Fruit fly (Drosophila melanogaster) whole organism, embryonic: Measurements from ENCODE around the gene eIF4G2.

Source experiments
- CG10147 ChIP-seq: fragments of 200-800 bp; sonication (Bioruptor generic); optimal IDR thresholded peaks from 2 replicates; lab custom pipeline; 2019; ENCODE audit warnings: missing biosample characterization, mild to moderate bottlenecking, missing genetic modification characterization, moderate library complexity
- CG11456 ChIP-seq: fragments of 200-800 bp; sonication (Bioruptor generic); IDR thresholded peaks from 3 replicates; pipeline ENCODE4 v1.3.6; 2022; ENCODE audit warnings: missing biosample characterization, missing genetic modification characterization
- CG12391 ChIP-seq: fragments of 200-800 bp; sonication (Bioruptor generic); optimal IDR thresholded peaks from 3 replicates; lab custom pipeline; 2018; ENCODE audit warnings: missing biosample characterization, mild to moderate bottlenecking, missing genetic modification characterization, moderate library complexity
- CG12744 ChIP-seq: fragments of 200-800 bp; sonication (Bioruptor generic); optimal IDR thresholded peaks from 2 replicates; lab custom pipeline; 2016; ENCODE audit warnings: missing biosample characterization, missing genetic modification characterization
- CG13123 ChIP-seq: fragments of 200-800 bp; sonication (Bioruptor generic); optimal IDR thresholded peaks from 2 replicates; lab custom pipeline; 2016; ENCODE audit warnings: missing biosample characterization, missing genetic modification characterization
- CG15601 ChIP-seq: fragments of 200-800 bp; sonication (Bioruptor generic); optimal IDR thresholded peaks from 3 replicates; lab custom pipeline; 2019; ENCODE audit warnings: missing biosample characterization, mild to moderate bottlenecking, missing genetic modification characterization, moderate library complexity
- CG15696 ChIP-seq: fragments of 200-800 bp; sonication (Bioruptor generic); optimal IDR thresholded peaks from 2 replicates; lab custom pipeline; 2019; ENCODE audit warnings: missing biosample characterization, mild to moderate bottlenecking, missing genetic modification characterization, moderate library complexity
- CG16815 ChIP-seq: fragments of 200-800 bp; sonication (Bioruptor generic); optimal IDR thresholded peaks from 3 replicates; lab custom pipeline; 2017; ENCODE audit warnings: missing biosample characterization, mild to moderate bottlenecking, missing genetic modification characterization
- CG2712 ChIP-seq: fragments of 200-800 bp; optimal IDR thresholded peaks from 3 replicates; lab custom pipeline; 2019; ENCODE audit warnings: missing biosample characterization, mild to moderate bottlenecking, missing genetic modification characterization, moderate library complexity
- CG32532 ChIP-seq: fragments of 200-800 bp; sonication (Bioruptor generic); IDR thresholded peaks from 2 replicates; pipeline ENCODE4 v1.3.6; 2022; ENCODE audit warnings: missing biosample characterization, missing genetic modification characterization
- CG4820 ChIP-seq: fragments of 200-800 bp; sonication (Bioruptor generic); optimal IDR thresholded peaks from 3 replicates; lab custom pipeline; 2016; ENCODE audit warnings: missing biosample characterization, missing genetic modification characterization
- CG8281 ChIP-seq: fragments of 200-800 bp; sonication (Bioruptor generic); optimal IDR thresholded peaks from 2 replicates; lab custom pipeline; 2018; ENCODE audit warnings: missing biosample characterization, mild to moderate bottlenecking, missing genetic modification characterization, moderate library complexity
- CG9215 ChIP-seq: fragments of 200-800 bp; sonication (Bioruptor generic); IDR thresholded peaks from 2 replicates; pipeline ENCODE4 v1.3.6; 2022; ENCODE audit warnings: missing biosample characterization, missing genetic modification characterization
- CG9437 ChIP-seq: fragments of 200-800 bp; sonication (Bioruptor generic); optimal IDR thresholded peaks from 2 replicates; lab custom pipeline; 2018; ENCODE audit warnings: missing biosample characterization, mild to moderate bottlenecking, missing genetic modification characterization
- CG9876 ChIP-seq: fragments of 200-800 bp; sonication (Bioruptor generic); optimal IDR thresholded peaks from 2 replicates; lab custom pipeline; 2016; ENCODE audit warnings: missing biosample characterization, missing genetic modification characterization
- CG9932 ChIP-seq: fragments of 200-800 bp; sonication (Bioruptor generic); IDR thresholded peaks from 2 replicates; pipeline ENCODE4 v1.3.6; 2022; ENCODE audit warnings: missing biosample characterization, missing genetic modification characterization
- D ChIP-seq, 2 experiments: fragments of 200-800 bp in 1 of 2; fragments of >200 bp in 1 of 2; sonication (Bioruptor generic) in 1 of 2; optimal IDR thresholded peaks; 2 replicates in 1 of 2; 3 replicates in 1 of 2; lab custom pipeline; 2017; ENCODE audit warnings: mild to moderate bottlenecking in 1 of 2, missing biosample characterization in 1 of 2, missing genetic modification characterization in 1 of 2, missing genetic modification reagents in 1 of 2
- Doc3 ChIP-seq: fragments of 200-800 bp; sonication (Bioruptor generic); IDR thresholded peaks from 3 replicates; pipeline ENCODE4 v1.3.6; 2022; ENCODE audit warnings: missing biosample characterization, missing genetic modification characterization; ENCODE audit not compliant: partially characterized antibody
- Dp ChIP-seq: fragments of 200-800 bp; sonication (Bioruptor generic); optimal IDR thresholded peaks from 2 replicates; lab custom pipeline; 2018; ENCODE audit warnings: missing biosample characterization, mild to moderate bottlenecking, missing genetic modification characterization, moderate library complexity
- Eip74EF ChIP-seq, 2 experiments: fragments of 200-800 bp in 1 of 2; fragments of >200 bp in 1 of 2; sonication (Bioruptor generic) in 1 of 2; optimal IDR thresholded peaks; 2 replicates each; lab custom pipeline; 2017 to 2019; ENCODE audit warnings: missing biosample characterization in 2 of 2, missing genetic modification characterization in 2 of 2, mild to moderate bottlenecking in 1 of 2, moderate library complexity in 1 of 2
- HLHmδ ChIP-seq: fragments of 200-800 bp; sonication (Bioruptor generic); optimal IDR thresholded peaks from 2 replicates; lab custom pipeline; 2018; ENCODE audit warnings: missing biosample characterization, mild to moderate bottlenecking, missing genetic modification characterization, moderate library complexity
- Hmr ChIP-seq: fragments of 200-800 bp; sonication (Bioruptor generic); optimal IDR thresholded peaks from 3 replicates; lab custom pipeline; 2017; ENCODE audit warnings: mild to moderate bottlenecking, missing biosample characterization, missing genetic modification reagents, missing genetic modification characterization
- Hr78 ChIP-seq, 2 experiments: fragments of 200-800 bp in 1 of 2; fragments of >200 bp in 1 of 2; sonication (Bioruptor generic) in 1 of 2; optimal IDR thresholded peaks; 2 replicates each; lab custom pipeline; 2017 to 2019; ENCODE audit warnings: missing biosample characterization in 2 of 2, missing genetic modification characterization in 2 of 2, mild to moderate bottlenecking in 1 of 2, moderate library complexity in 1 of 2
- Max ChIP-seq: fragments of 200-800 bp; sonication (Bioruptor generic); optimal IDR thresholded peaks from 2 replicates; lab custom pipeline; 2016; ENCODE audit warnings: missing biosample characterization, mild to moderate bottlenecking, missing genetic modification characterization
- Nf-YB ChIP-seq: fragments of 200-800 bp; sonication (Bioruptor generic); optimal IDR thresholded peaks from 3 replicates; lab custom pipeline; 2019; ENCODE audit warnings: missing biosample characterization, mild to moderate bottlenecking, missing genetic modification characterization, moderate library complexity
- Spps ChIP-seq: fragments of 200-800 bp; sonication (Bioruptor generic); optimal IDR thresholded peaks from 2 replicates; lab custom pipeline; 2018; ENCODE audit warnings: missing biosample characterization, mild to moderate bottlenecking, missing genetic modification characterization
- Usf ChIP-seq: fragments of 200-800 bp; sonication (Bioruptor generic); optimal IDR thresholded peaks from 2 replicates; lab custom pipeline; 2017; ENCODE audit warnings: missing genotype, missing biosample characterization, missing genetic modification characterization
- Vsx1 ChIP-seq: fragments of 200-800 bp; sonication (Bioruptor generic); optimal IDR thresholded peaks from 2 replicates; lab custom pipeline; 2017; ENCODE audit warnings: missing biosample characterization, mild to moderate bottlenecking, missing genetic modification characterization, missing genetic modification reagents
- Xrp1 ChIP-seq: fragments of 200-800 bp; sonication (Bioruptor generic); IDR thresholded peaks from 2 replicates; pipeline ENCODE4 v1.3.6; 2022; ENCODE audit warnings: missing biosample characterization, missing genetic modification characterization
- abd-A ChIP-seq: fragments of 200-800 bp; sonication (Bioruptor generic); optimal IDR thresholded peaks from 3 replicates; lab custom pipeline; 2019; ENCODE audit warnings: missing biosample characterization, mild to moderate bottlenecking, missing genetic modification characterization, moderate library complexity
- bsh ChIP-seq, 2 experiments: fragments of 200-800 bp; sonication (Bioruptor generic); optimal IDR thresholded peaks; 2 replicates each; lab custom pipeline; 2017 to 2018; ENCODE audit warnings: mild to moderate bottlenecking in 2 of 2, missing biosample characterization in 2 of 2, missing genetic modification characterization in 2 of 2, moderate library complexity in 1 of 2
- cad ChIP-seq: fragments of >200 bp; optimal IDR thresholded peaks from 2 replicates; lab custom pipeline; 2017; ENCODE audit warnings: missing biosample characterization, missing genetic modification characterization
- ci ChIP-seq: fragments of 200-800 bp; sonication (Bioruptor generic); IDR thresholded peaks from 3 replicates; pipeline ENCODE4 v1.3.6; 2022; ENCODE audit warnings: missing biosample characterization, missing genetic modification characterization
- dysf ChIP-seq: fragments of 200-800 bp; sonication (Bioruptor generic); IDR thresholded peaks from 3 replicates; pipeline ENCODE4 v1.3.6; 2022; ENCODE audit warnings: missing biosample characterization, missing genetic modification characterization
- eyg ChIP-seq: fragments of 200-800 bp; sonication (Bioruptor generic); optimal IDR thresholded peaks from 3 replicates; lab custom pipeline; 2016; ENCODE audit warnings: missing biosample characterization, missing genetic modification characterization
- grau ChIP-seq: fragments of 200-800 bp; optimal IDR thresholded peaks from 3 replicates; lab custom pipeline; 2019; ENCODE audit warnings: missing biosample characterization, mild to moderate bottlenecking, missing genetic modification characterization, moderate library complexity
- ken ChIP-seq: fragments of 200-800 bp; sonication (Bioruptor generic); IDR thresholded peaks from 3 replicates; pipeline ENCODE4 v1.3.6; 2022; ENCODE audit warnings: missing biosample characterization, missing genetic modification characterization
- mirr ChIP-seq: fragments of 200-800 bp; sonication (Bioruptor generic); optimal IDR thresholded peaks from 3 replicates; lab custom pipeline; 2018; ENCODE audit warnings: missing biosample characterization, mild to moderate bottlenecking, missing genetic modification characterization
- nerfin-1 ChIP-seq: fragments of 200-800 bp; sonication (Bioruptor generic); optimal IDR thresholded peaks from 3 replicates; lab custom pipeline; 2019; ENCODE audit warnings: missing biosample characterization, mild to moderate bottlenecking, missing genetic modification characterization, moderate library complexity
- pita ChIP-seq: fragments of 200-800 bp; sonication (Bioruptor generic); optimal IDR thresholded peaks from 2 replicates; lab custom pipeline; 2017; ENCODE audit warnings: missing biosample characterization, mild to moderate bottlenecking, missing genetic modification characterization
- prd ChIP-seq, 3 experiments: fragments of >200 bp in 2 of 3; fragments of 200-800 bp in 1 of 3; sonication (Bioruptor generic) in 1 of 3; optimal IDR thresholded peaks in 2 of 3; IDR thresholded peaks in 1 of 3; 2 replicates in 2 of 3; 3 replicates in 1 of 3; pipeline versions ENCODE4 v1.3.6 to Lab custom; 2017 to 2022; ENCODE audit warnings: missing biosample characterization in 1 of 3, missing genetic modification characterization in 1 of 3
- ranshi ChIP-seq: fragments of 200-800 bp; sonication (Bioruptor generic); IDR thresholded peaks from 2 replicates; pipeline ENCODE4 v1.3.6; 2022; ENCODE audit warnings: missing biosample characterization, missing genetic modification characterization
- sens-2 ChIP-seq: fragments of 200-800 bp; sonication (Bioruptor generic); IDR thresholded peaks from 2 replicates; pipeline ENCODE4 v1.3.6; 2022; ENCODE audit warnings: missing biosample characterization, missing genetic modification characterization
- shn ChIP-seq: fragments of 200-800 bp; sonication (Bioruptor generic); optimal IDR thresholded peaks from 3 replicates; lab custom pipeline; 2016; ENCODE audit warnings: missing biosample characterization, missing genetic modification characterization
- slbo ChIP-seq: fragments of 200-800 bp; sonication (Bioruptor generic); IDR thresholded peaks from 2 replicates; pipeline ENCODE4 v1.3.6; 2022; ENCODE audit warnings: missing biosample characterization, missing genetic modification characterization
- ttk ChIP-seq: fragments of 200-800 bp; sonication (Bioruptor generic); IDR thresholded peaks from 2 replicates; pipeline ENCODE4 v2.1.2; 2022; ENCODE audit warnings: missing biosample characterization, missing genetic modification characterization
- vvl ChIP-seq: fragments of 200-800 bp; sonication (Bioruptor generic); IDR thresholded peaks from 2 replicates; pipeline ENCODE4 v1.3.6; 2022; ENCODE audit warnings: missing biosample characterization, missing genetic modification characterization
- zen ChIP-seq: fragments of 200-800 bp; sonication (Bioruptor generic); optimal IDR thresholded peaks from 3 replicates; lab custom pipeline; 2018; ENCODE audit warnings: missing biosample characterization, mild to moderate bottlenecking, missing genetic modification characterization, moderate library complexity

eIF4G2 gene

DNA sequence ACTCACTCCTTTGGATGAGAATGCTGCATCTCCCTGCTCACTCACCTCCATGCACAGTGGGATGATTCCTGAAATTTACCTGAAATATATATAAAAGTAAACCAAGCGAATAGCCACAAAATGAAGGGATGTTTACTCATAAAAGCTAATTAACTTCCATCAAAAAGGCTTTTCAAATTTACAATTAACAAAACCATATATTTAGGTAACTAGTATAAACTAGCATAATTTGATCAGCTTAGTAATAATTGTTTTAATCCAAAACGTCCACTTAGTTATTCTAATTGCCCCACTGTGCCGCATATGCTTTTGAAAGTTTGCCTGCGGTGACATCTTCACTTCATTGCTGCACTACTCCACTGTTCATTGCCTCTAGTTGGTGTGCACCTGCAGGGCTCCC lies 35.1 kb downstream of the eIF4G2 start (continued):
- no peak for TF ChIP-seq Doc3 (GFP tag; lab: Robert Waterston, UW)
- 0 out of 2 replicates have a peak, but pooled peaks have one; percentile 23 for TF ChIP-seq sens-2 (GFP tag; lab: Robert Waterston, UW)
- TF ChIP-seq Dp = no peak
- TF ChIP-seq Max = peak; percentile 53
- TF ChIP-seq CG9876 (GFP tag; lab: Kevin White, UChicago) = peak; percentile 10
- peak; percentile 5 for TF ChIP-seq Usf (GFP tag; lab: Kevin White, UChicago)
- peak; percentile 62 for TF ChIP-seq slbo (GFP tag; lab: Robert Waterston, UW)
- TF ChIP-seq CG13123 (GFP tag; lab: Kevin White, UChicago) = peak; percentile 3
- peak; percentile 60 for TF ChIP-seq zen (tag; lab: Kevin White, UChicago)
- TF ChIP-seq grau (tag; lab: Kevin White, UChicago) = peak; percentile 75
- no peak for TF ChIP-seq abd-A
- TF ChIP-seq Vsx1 (GFP tag; lab: Kevin White, UChicago) = peak; percentile 79
- no peak for TF ChIP-seq mirr (GFP tag; lab: Kevin White, UChicago)
- TF ChIP-seq ttk = peak; percentile 60
- TF ChIP-seq vvl (GFP tag; lab: Robert Waterston, UW) = peak; percentile 72
- no peak for TF ChIP-seq eyg (GFP tag; lab: Kevin White, UChicago)
- TF ChIP-seq Hr78 (GFP tag; optimal IDR thresholded peaks at IDR 0.05; lab: Kevin White, UChicago) = peak in 1 of 2 experiments; percentile 46
- peak; percentile 71 for TF ChIP-seq dysf (GFP tag; lab: Robert Waterston, UW)
- peak; percentile 43 for TF ChIP-seq Hmr (GFP tag; lab: Kevin White, UChicago)
- no peak for TF ChIP-seq D (optimal IDR thresholded peaks at IDR 0.05; lab: Kevin White, UChicago)
- peak; percentile 88 for TF ChIP-seq D (GFP tag; optimal IDR thresholded peaks at IDR 0.05; lab: Kevin White, UChicago)
- TF ChIP-seq CG15601 (tag; lab: Kevin White, UChicago) = peak; percentile 85
- TF ChIP-seq Spps (tag; lab: Kevin White, UChicago) = peak; percentile 83
- peak; percentile 87 to 92 for TF ChIP-seq bsh (GFP tag; optimal IDR thresholded peaks at IDR 0.05; lab: Kevin White, UChicago)
- 0 out of 2 replicates have a peak, but pooled peaks have one; percentile 37 for TF ChIP-seq CG9215 (GFP tag; lab: Robert Waterston, UW)
- no peak for TF ChIP-seq HLHmδ (GFP tag; lab: Kevin White, UChicago)
- TF ChIP-seq CG12391 (tag; lab: Kevin White, UChicago) = peak; percentile 81
- TF ChIP-seq CG11456 = no peak
- TF ChIP-seq CG15696 (tag; lab: Kevin White, UChicago) = peak; percentile 61
- peak; percentile 90 for TF ChIP-seq Xrp1 (GFP tag; lab: Robert Waterston, UW)
- TF ChIP-seq CG9932 (GFP tag; lab: Robert Waterston, UW) = no peak
- TF ChIP-seq CG32532 (GFP tag; lab: Robert Waterston, UW) = peak; percentile 45; the same call in 1 of the 2 replicates
- peak; percentile 74 for TF ChIP-seq ci (GFP tag; lab: Robert Waterston, UW)
- no peak for TF ChIP-seq cad
- TF ChIP-seq shn (GFP tag; lab: Kevin White, UChicago) = peak; percentile 60
- TF ChIP-seq CG10147 (GFP tag; lab: Kevin White, UChicago) = peak; percentile 20
- peak; percentile 73 for TF ChIP-seq nerfin-1 (tag; lab: Kevin White, UChicago)
- peak in 1 of 2 experiments; percentile 54 for TF ChIP-seq Eip74EF (GFP tag; optimal IDR thresholded peaks at IDR 0.05; lab: Kevin White, UChicago)
- no peak for TF ChIP-seq pita
- TF ChIP-seq CG8281 (tag; lab: Kevin White, UChicago) = peak; percentile 32
- TF ChIP-seq CG12744 (GFP tag; lab: Kevin White, UChicago) = peak; percentile 31
- peak; percentile 45 for TF ChIP-seq Nf-YB (GFP tag; lab: Kevin White, UChicago)
- peak; percentile 91 for TF ChIP-seq CG2712 (tag; lab: Kevin White, UChicago)
- TF ChIP-seq CG9437 = peak; percentile 79
- TF ChIP-seq prd (optimal IDR thresholded peaks at IDR 0.05; lab: Kevin White, UChicago) = no peak
- peak; percentile 74 for TF ChIP-seq prd (GFP tag; IDR thresholded peaks at IDR 0.05; lab: Robert Waterston, UW)
- TF ChIP-seq ranshi = peak; percentile 60; the same call in 1 of the 2 replicates
- TF ChIP-seq CG16815 (GFP tag; lab: Kevin White, UChicago) = peak; percentile 77
- peak; percentile 81 for TF ChIP-seq CG4820
- peak; percentile 48; the same call in 1 of the 3 replicates for TF ChIP-seq ken (GFP tag; lab: Robert Waterston, UW)
